Worm (Caenorhabditis elegans): ENCODE measurements around the gene K12H4.3.

K12H4.3 gene

ce11 chrIII:8045734-8046133, at the start of gene K12H4.3:
K12H4.3 (plus strand) TSS chrIII:8046034.
- TF ChIP-seq unc-120 (tag; optimal IDR thresholded peaks at IDR 0.05; ENCODE audit: poor library complexity, severe bottlenecking) = no peak
- no peak for TF ChIP-seq ces-1 (GFP tag; optimal IDR thresholded peaks at IDR 0.05)
- TF ChIP-seq lin-13 (tag; optimal IDR thresholded peaks at IDR 0.05) = no peak
- no peak for TF ChIP-seq unc-62 (GFP tag; optimal IDR thresholded peaks at IDR 0.05)
- no peak for TF ChIP-seq zip-8 (tag; optimal IDR thresholded peaks at IDR 0.05)
- TF ChIP-seq drap-1 (GFP tag; optimal IDR thresholded peaks at IDR 0.05) = no peak
- TF ChIP-seq bed-3 (GFP tag; optimal IDR thresholded peaks at IDR 0.05) = no peak
- TF ChIP-seq nhr-76 (tag; optimal IDR thresholded peaks at IDR 0.05) = no peak
- no peak for TF ChIP-seq nhr-2 (tag; optimal IDR thresholded peaks at IDR 0.05)
- no peak for TF ChIP-seq unc-39 (tag; optimal IDR thresholded peaks at IDR 0.05)
- no peak for TF ChIP-seq blmp-1 (tag; optimal IDR thresholded peaks at IDR 0.05)
- TF ChIP-seq sem-2 (GFP tag; optimal IDR thresholded peaks at IDR 0.05) = no peak

ce11 chrIII:7996353-7996752, 49.5 kb upstream of the K12H4.3 start, which contains the start of gene npr-17:
npr-17 (minus strand) TSS chrIII:7996453.
- TF ChIP-seq elt-1 (tag; optimal IDR thresholded peaks at IDR 0.05; ENCODE audit: borderline replicate concordance, insufficient read depth) (no peak), flh-1 (GFP tag; optimal IDR thresholded peaks at IDR 0.05) (no peak), nhr-2 (tag; optimal IDR thresholded peaks at IDR 0.05) (no peak), nhr-28 (tag; optimal IDR thresholded peaks at IDR 0.05) (no peak), M03D4.4 (tag; optimal IDR thresholded peaks at IDR 0.05) (no peak), unc-120 (tag; optimal IDR thresholded peaks at IDR 0.05; ENCODE audit: poor library complexity, severe bottlenecking) (no peak), nhr-76 (tag; optimal IDR thresholded peaks at IDR 0.05) (no peak), unc-39 (tag; optimal IDR thresholded peaks at IDR 0.05) (no peak), pha-4 (tag; optimal IDR thresholded peaks at IDR 0.05) (no peak), blmp-1 (tag; optimal IDR thresholded peaks at IDR 0.05) (no peak), tbx-8 (GFP tag; optimal IDR thresholded peaks at IDR 0.05) (no peak), zip-8 (tag; optimal IDR thresholded peaks at IDR 0.05) (no peak), lin-32 (GFP tag; optimal IDR thresholded peaks at IDR 0.05) (no peak), ceh-43 (GFP tag; optimal IDR thresholded peaks at IDR 0.05) (no peak), sem-2 (GFP tag; optimal IDR thresholded peaks at IDR 0.05) (no peak), bed-3 (GFP tag; optimal IDR thresholded peaks at IDR 0.05) (no peak), cnd-1 (tag; optimal IDR thresholded peaks at IDR 0.05) (no peak), nhr-12 (tag; optimal IDR thresholded peaks at IDR 0.05) (no peak), unc-62 (GFP tag; optimal IDR thresholded peaks at IDR 0.05) (no peak)

ce11 chrIII:7997447-7998046, 48.3 kb upstream of the K12H4.3 start:
- TF ChIP-seq snpc-4 (tag; optimal IDR thresholded peaks at IDR 0.05) = no peak
- TF ChIP-seq mls-2 (tag; optimal IDR thresholded peaks at IDR 0.05) = no peak
- TF ChIP-seq zip-8 (tag; optimal IDR thresholded peaks at IDR 0.05) = no peak

ce11 chrIII:8001557-8001956, 44.3 kb upstream of the K12H4.3 start:
- TF ChIP-seq flh-1 (GFP tag; optimal IDR thresholded peaks at IDR 0.05) (no peak), ceh-83 (GFP tag; optimal IDR thresholded peaks at IDR 0.05) (no peak), snpc-4 (tag; optimal IDR thresholded peaks at IDR 0.05) (no peak), M03D4.4 (tag; optimal IDR thresholded peaks at IDR 0.05) (no peak), nhr-2 (tag; optimal IDR thresholded peaks at IDR 0.05) (no peak), pha-4 (tag; optimal IDR thresholded peaks at IDR 0.05) (no peak), lin-13 (tag; optimal IDR thresholded peaks at IDR 0.05) (no peak), ceh-43 (GFP tag; optimal IDR thresholded peaks at IDR 0.05) (no peak), drap-1 (GFP tag; optimal IDR thresholded peaks at IDR 0.05) (no peak), cnd-1 (tag; optimal IDR thresholded peaks at IDR 0.05) (no peak), sem-2 (GFP tag; optimal IDR thresholded peaks at IDR 0.05) (no peak)

- TF ChIP-seq pha-4 (tag; optimal IDR thresholded peaks at IDR 0.05) (no peak), nhr-28 (tag; optimal IDR thresholded peaks at IDR 0.05) (no peak)
These were observed 41.7 kb upstream of the K12H4.3 start, which contains the start of gene C06G4.6 for ce11 chrIII:8004091-8004490. C06G4.6 (plus strand) TSS chrIII:8004391.

- TF ChIP-seq mep-1 (tag; optimal IDR thresholded peaks at IDR 0.05) (peak; percentile 25), lin-32 (GFP tag; optimal IDR thresholded peaks at IDR 0.05) (no peak), lsy-2 (tag; optimal IDR thresholded peaks at IDR 0.05) (peak; percentile 35), ceh-39 (tag; optimal IDR thresholded peaks at IDR 0.05) (no peak)
These were observed 36.1 kb upstream of the K12H4.3 start, which contains the start of gene cit-1.1 for ce11 chrIII:8009769-8010168. cit-1.1 (minus strand) TSS chrIII:8009821.
